Worm (Caenorhabditis elegans) whole organism, midembryonic: ENCODE data around the gene ZC477.2.

ENCODE experiments used
- T22C8.4 ChIP-seq: fragments of 200-800 bp; sonication (Bioruptor generic); IDR thresholded peaks from 2 replicates; pipeline ENCODE4 v1.3.6; 2022; ENCODE audit warnings: missing genetic modification characterization, missing compliant biosample characterization
- flt-1 ChIP-seq: fragments of 200-800 bp; sonication (Bioruptor generic); IDR thresholded peaks from 2 replicates; pipeline ENCODE4 v1.3.6; 2022; ENCODE audit warnings: missing genetic modification characterization, missing compliant biosample characterization
- med-1 ChIP-seq: sonication (generic microtip); optimal IDR thresholded peaks from 2 replicates; lab custom pipeline; 2017; ENCODE audit warnings: missing genetic modification characterization, mild to moderate bottlenecking, missing compliant biosample characterization, antibody characterized with exemption, missing genetic modification reagents; ENCODE audit not compliant: insufficient read depth
- tab-1 ChIP-seq: fragments of 200-800 bp; sonication (Bioruptor generic); IDR thresholded peaks from 2 replicates; pipeline ENCODE4 v1.3.6; 2022; ENCODE audit warnings: missing genetic modification characterization, missing compliant biosample characterization

DNA sequence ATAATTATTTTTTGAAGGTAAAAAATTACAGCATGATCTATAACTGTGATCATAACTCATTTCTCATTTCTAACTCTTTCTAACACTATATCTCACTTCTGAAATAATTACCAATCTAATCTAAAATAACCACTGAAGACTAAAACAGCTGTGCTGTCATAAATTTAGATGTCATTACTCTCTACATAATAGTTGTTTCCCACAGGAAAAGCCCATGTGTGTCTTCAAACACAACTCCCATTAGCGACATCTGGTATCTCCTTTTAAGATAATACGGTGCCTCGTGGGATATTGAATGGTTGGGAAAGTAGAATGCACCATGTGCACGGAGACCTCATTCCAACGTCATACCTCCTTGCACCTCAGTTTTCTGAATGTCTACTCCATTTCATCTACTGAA is 43.0 kb upstream of the ZC477.2 start, which contains the start of gene Y43B11AL.1:
- TF ChIP-seq T22C8.4 (GFP tag; lab: Robert Waterston, UW) (no peak), tab-1 (GFP tag; lab: Robert Waterston, UW) (no peak), med-1 (GFP tag; lab: Kevin White, UChicago) (no peak), flt-1 (GFP tag; lab: Robert Waterston, UW) (no peak)
